Comparison of ENCODE assay signal across 1 fruit fly cellular context in the genomic region with DNA sequence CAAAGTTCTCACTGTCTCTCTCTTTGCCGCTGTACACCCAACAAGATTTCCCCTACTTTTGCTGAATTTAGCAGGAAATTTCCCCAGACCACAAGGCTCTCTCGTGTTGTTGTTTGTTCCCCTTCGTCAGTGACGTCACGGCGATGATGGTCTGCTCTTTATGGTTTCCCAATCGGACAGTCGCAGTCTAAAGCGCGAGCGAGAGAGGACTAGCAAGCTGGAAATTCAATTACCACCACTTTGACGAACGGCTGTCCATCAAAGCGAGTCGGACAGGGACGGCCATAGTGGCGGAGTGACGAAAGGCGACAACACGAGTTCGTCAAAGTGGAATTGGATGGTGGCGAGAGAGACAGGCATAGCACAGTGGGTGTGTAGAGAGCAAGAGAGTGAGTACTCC.
TF ChIP-seq lines count a peak whose summit lies in the region.

No protein-coding gene starts in this region.

TF ChIP-seq in whole organism, embryonic, 481 proteins besides CTCF, POLR2A, EP300 and RAD21 (continued from another document and continues in another):
- no peak for TF ChIP-seq tup (GFP tag; optimal IDR thresholded peaks at IDR 0.05; lab: Kevin White, UChicago)
- TF ChIP-seq tll (GFP tag; optimal IDR thresholded peaks at IDR 0.05; lab: Kevin White, UChicago): peak; percentile 72 to 84
- no peak for TF ChIP-seq NC2β (GFP tag; optimal IDR thresholded peaks at IDR 0.05; lab: Kevin White, UChicago)
- peak; percentile 13 for TF ChIP-seq dm (GFP tag; optimal IDR thresholded peaks at IDR 0.05; lab: Kevin White, UChicago)
- no peak for TF ChIP-seq CG8388 (GFP tag; optimal IDR thresholded peaks at IDR 0.05; lab: Kevin White, UChicago)
- peak; percentile 86 for TF ChIP-seq cad (GFP tag; optimal IDR thresholded peaks at IDR 0.05; lab: Kevin White, UChicago)
- TF ChIP-seq CG6765 (GFP tag; optimal IDR thresholded peaks at IDR 0.05; lab: Kevin White, UChicago): no peak
- peak; percentile 70 for TF ChIP-seq CG32532 (GFP tag; IDR thresholded peaks at IDR 0.05; lab: Robert Waterston, UW)
- TF ChIP-seq CG14860 (GFP tag; IDR thresholded peaks at IDR 0.05; lab: Robert Waterston, UW; ENCODE audit: partially characterized antibody): peak; percentile 32; the same call in 1 of the 3 replicates
- TF ChIP-seq eyg (GFP tag; optimal IDR thresholded peaks at IDR 0.05; lab: Kevin White, UChicago): no peak
- peak; percentile 1 for TF ChIP-seq Antp (GFP tag; optimal IDR thresholded peaks at IDR 0.05; lab: Kevin White, UChicago)
- TF ChIP-seq CG11695 (GFP tag; IDR thresholded peaks at IDR 0.05; lab: Robert Waterston, UW): 0 out of 3 replicates have a peak, but pooled peaks have one; percentile 33
- TF ChIP-seq Oli (tag; optimal IDR thresholded peaks at IDR 0.05; lab: Kevin White, UChicago): no peak
- TF ChIP-seq stwl (tag; optimal IDR thresholded peaks at IDR 0.05; lab: Kevin White, UChicago): peak; percentile 50
- peak; percentile 20 for TF ChIP-seq Ets65A (GFP tag; lab: Kevin White, UChicago)
- no peak for TF ChIP-seq CG17186 (GFP tag; optimal IDR thresholded peaks at IDR 0.05; lab: Kevin White, UChicago)
- TF ChIP-seq al (GFP tag; IDR thresholded peaks at IDR 0.05; lab: Robert Waterston, UW): 0 out of 2 replicates have a peak, but pooled peaks have one; percentile 13
- TF ChIP-seq CG30020 (tag; optimal IDR thresholded peaks at IDR 0.05; lab: Kevin White, UChicago): no peak
- TF ChIP-seq dimm (GFP tag; IDR thresholded peaks at IDR 0.05; lab: Robert Waterston, UW): no peak
- no peak for TF ChIP-seq CG16815 (GFP tag; optimal IDR thresholded peaks at IDR 0.05; lab: Kevin White, UChicago)
- peak; percentile 83 for TF ChIP-seq CG2199 (GFP tag; IDR thresholded peaks at IDR 0.05; lab: Robert Waterston, UW)
- no peak for TF ChIP-seq sima (GFP tag; optimal IDR thresholded peaks at IDR 0.05; lab: Kevin White, UChicago)
- no peak for TF ChIP-seq CG8359 (GFP tag; optimal IDR thresholded peaks at IDR 0.05; lab: Kevin White, UChicago; ENCODE audit: borderline replicate concordance)
- no peak for TF ChIP-seq cwo (GFP tag; optimal IDR thresholded peaks at IDR 0.05; lab: Kevin White, UChicago)
- peak; percentile 82 for TF ChIP-seq HmgZ (tag; optimal IDR thresholded peaks at IDR 0.05; lab: Kevin White, UChicago)
- TF ChIP-seq CG14441 (GFP tag; IDR thresholded peaks at IDR 0.05; lab: Robert Waterston, UW): no peak
- no peak for TF ChIP-seq sisA (GFP tag; IDR thresholded peaks at IDR 0.05; lab: Robert Waterston, UW)
- TF ChIP-seq so (GFP tag; IDR thresholded peaks at IDR 0.05; lab: Robert Waterston, UW): no peak
- TF ChIP-seq Dip3 (GFP tag; optimal IDR thresholded peaks at IDR 0.05; lab: Kevin White, UChicago): no peak
- TF ChIP-seq knrl (GFP tag; IDR thresholded peaks at IDR 0.05; lab: Robert Waterston, UW; ENCODE audit: partially characterized antibody): peak; percentile 59; the same call in 2 of the 3 replicates
- TF ChIP-seq peb (GFP tag; IDR thresholded peaks at IDR 0.05; lab: Robert Waterston, UW): 0 out of 2 replicates have a peak, but pooled peaks have one; percentile 22
- TF ChIP-seq CG15269 (tag; optimal IDR thresholded peaks at IDR 0.05; lab: Kevin White, UChicago): no peak
- TF ChIP-seq CG3163 (GFP tag; optimal IDR thresholded peaks at IDR 0.05; lab: Kevin White, UChicago): peak; percentile 92
- TF ChIP-seq gcm (GFP tag; optimal IDR thresholded peaks at IDR 0.05; lab: Kevin White, UChicago): peak; percentile 72
- TF ChIP-seq HmgD (GFP tag; optimal IDR thresholded peaks at IDR 0.05; lab: Kevin White, UChicago): peak; percentile 90
- TF ChIP-seq gce (GFP tag; IDR thresholded peaks at IDR 0.05; lab: Robert Waterston, UW): no peak
- no peak for TF ChIP-seq Tbp (GFP tag; optimal IDR thresholded peaks at IDR 0.05; lab: Kevin White, UChicago)
- TF ChIP-seq CG12391 (tag; optimal IDR thresholded peaks at IDR 0.05; lab: Kevin White, UChicago): no peak
- 0 out of 2 replicates have a peak, but pooled peaks have one; percentile 29 for TF ChIP-seq Atf6 (GFP tag; IDR thresholded peaks at IDR 0.05; lab: Robert Waterston, UW)
- TF ChIP-seq bigmax (GFP tag; optimal IDR thresholded peaks at IDR 0.05; lab: Kevin White, UChicago): no peak
- TF ChIP-seq gsb-n (tag; optimal IDR thresholded peaks at IDR 0.05; lab: Kevin White, UChicago): peak; percentile 52
- no peak for TF ChIP-seq CG7271 (tag; optimal IDR thresholded peaks at IDR 0.05; lab: Kevin White, UChicago)
- TF ChIP-seq CG4360 (GFP tag; IDR thresholded peaks at IDR 0.05; lab: Robert Waterston, UW): no peak
- TF ChIP-seq Hr3 (GFP tag; optimal IDR thresholded peaks at IDR 0.05; lab: Kevin White, UChicago): no peak
- peak; percentile 64 for TF ChIP-seq slbo (GFP tag; IDR thresholded peaks at IDR 0.05; lab: Robert Waterston, UW)
- no peak for TF ChIP-seq CG9876 (GFP tag; optimal IDR thresholded peaks at IDR 0.05; lab: Kevin White, UChicago)
- TF ChIP-seq nmo (GFP tag; optimal IDR thresholded peaks at IDR 0.05; lab: Kevin White, UChicago): peak; percentile 61
- TF ChIP-seq Awh (GFP tag; IDR thresholded peaks at IDR 0.05; lab: Robert Waterston, UW): no peak
- TF ChIP-seq CG8281 (tag; optimal IDR thresholded peaks at IDR 0.05; lab: Kevin White, UChicago): no peak
- no peak for TF ChIP-seq CG12155 (GFP tag; optimal IDR thresholded peaks at IDR 0.05; lab: Kevin White, UChicago)
- no peak for TF ChIP-seq danr (GFP tag; IDR thresholded peaks at IDR 0.05; lab: Robert Waterston, UW)
- TF ChIP-seq Mrtf (GFP tag; IDR thresholded peaks at IDR 0.05; lab: Robert Waterston, UW): no peak
- TF ChIP-seq dysf (GFP tag; IDR thresholded peaks at IDR 0.05; lab: Robert Waterston, UW): no peak; the same call in 2 of the 3 replicates
- no peak for TF ChIP-seq aop (GFP tag; IDR thresholded peaks at IDR 0.05; lab: Robert Waterston, UW)
- TF ChIP-seq ttk (GFP tag; IDR thresholded peaks at IDR 0.05; lab: Robert Waterston, UW): no peak
- TF ChIP-seq CG10274 (GFP tag; optimal IDR thresholded peaks at IDR 0.05; lab: Kevin White, UChicago): no peak
- no peak for TF ChIP-seq grau (tag; optimal IDR thresholded peaks at IDR 0.05; lab: Kevin White, UChicago)
- no peak for TF ChIP-seq ind (GFP tag; optimal IDR thresholded peaks at IDR 0.05; lab: Kevin White, UChicago)
- no peak for TF ChIP-seq lab (GFP tag; optimal IDR thresholded peaks at IDR 0.05; lab: Kevin White, UChicago)
- TF ChIP-seq CG8944 (GFP tag; optimal IDR thresholded peaks at IDR 0.05; lab: Kevin White, UChicago): no peak
- TF ChIP-seq chn (GFP tag; optimal IDR thresholded peaks at IDR 0.05; lab: Kevin White, UChicago): peak; percentile 50
- no peak for TF ChIP-seq gro (GFP tag; optimal IDR thresholded peaks at IDR 0.05; lab: Kevin White, UChicago)
- TF ChIP-seq br (optimal IDR thresholded peaks at IDR 0.05; lab: Kevin White, UChicago): no peak
- peak; percentile 99 for TF ChIP-seq Nf-YC (tag; optimal IDR thresholded peaks at IDR 0.05; lab: Kevin White, UChicago)
- TF ChIP-seq GATAe (GFP tag; conservative IDR thresholded peaks at IDR 0.05; lab: Robert Waterston, UW): 0 out of 2 replicates have a peak, but pooled peaks have one; percentile 11
- TF ChIP-seq CG10267 (tag; optimal IDR thresholded peaks at IDR 0.05; lab: Kevin White, UChicago): no peak
- TF ChIP-seq tin (GFP tag; optimal IDR thresholded peaks at IDR 0.05; lab: Kevin White, UChicago): no peak
- TF ChIP-seq exex (tag; optimal IDR thresholded peaks at IDR 0.05; lab: Kevin White, UChicago): no peak
- TF ChIP-seq pzg (GFP tag; optimal IDR thresholded peaks at IDR 0.05; lab: Kevin White, UChicago): no peak
- no peak for TF ChIP-seq CG34376 (GFP tag; optimal IDR thresholded peaks at IDR 0.05; lab: Kevin White, UChicago)
- no peak for TF ChIP-seq CG2202 (tag; optimal IDR thresholded peaks at IDR 0.05; lab: Kevin White, UChicago)
- TF ChIP-seq Blimp-1 (GFP tag; optimal IDR thresholded peaks at IDR 0.05; lab: Kevin White, UChicago): no peak
- TF ChIP-seq CG7556 (GFP tag; optimal IDR thresholded peaks at IDR 0.05; lab: Kevin White, UChicago): no peak
- peak; percentile 52 for TF ChIP-seq pros (GFP tag; optimal IDR thresholded peaks at IDR 0.05; lab: Kevin White, UChicago)
- no peak for TF ChIP-seq BEAF-32 (GFP tag; optimal IDR thresholded peaks at IDR 0.05; lab: Kevin White, UChicago)
- 0 out of 3 replicates have a peak, but pooled peaks have one; percentile 5 for TF ChIP-seq zfh1 (GFP tag; IDR thresholded peaks at IDR 0.05; lab: Robert Waterston, UW)
- no peak for TF ChIP-seq CG18262 (tag; optimal IDR thresholded peaks at IDR 0.05; lab: Kevin White, UChicago)
- TF ChIP-seq Rfx (GFP tag; IDR thresholded peaks at IDR 0.05; lab: Robert Waterston, UW): no peak; the same call in 1 of the 2 replicates
- TF ChIP-seq HHEX (GFP tag; optimal IDR thresholded peaks at IDR 0.05; lab: Kevin White, UChicago): no peak
- no peak for TF ChIP-seq esg (GFP tag; conservative IDR thresholded peaks at IDR 0.05; lab: Robert Waterston, UW)
- no peak for TF ChIP-seq Dad (GFP tag; optimal IDR thresholded peaks at IDR 0.05; lab: Kevin White, UChicago)
- TF ChIP-seq Gug (GFP tag; IDR thresholded peaks at IDR 0.05; lab: Robert Waterston, UW): no peak
- no peak for TF ChIP-seq hth (optimal IDR thresholded peaks at IDR 0.05; lab: Kevin White, UChicago)
- TF ChIP-seq CG42726 (GFP tag; IDR thresholded peaks at IDR 0.05; lab: Robert Waterston, UW; ENCODE audit: partially characterized antibody): peak; percentile 85
- no peak for TF ChIP-seq NFAT (GFP tag; IDR thresholded peaks at IDR 0.05; lab: Robert Waterston, UW)
- peak; percentile 1 for TF ChIP-seq Xbp1 (GFP tag; optimal IDR thresholded peaks at IDR 0.05; lab: Kevin White, UChicago)
- TF ChIP-seq CoRest (tag; optimal IDR thresholded peaks at IDR 0.05; lab: Kevin White, UChicago): peak; percentile 80
- peak; percentile 99 for TF ChIP-seq Nf-YB (GFP tag; optimal IDR thresholded peaks at IDR 0.05; lab: Kevin White, UChicago)
- peak; percentile 63; the same call in 1 of the 2 replicates for TF ChIP-seq ato (GFP tag; IDR thresholded peaks at IDR 0.05; lab: Robert Waterston, UW; ENCODE audit: partially characterized antibody)
- TF ChIP-seq Usf (GFP tag; optimal IDR thresholded peaks at IDR 0.05; lab: Kevin White, UChicago): no peak
- TF ChIP-seq Sin3A (optimal IDR thresholded peaks at IDR 0.05; lab: Kevin White, UChicago): no peak
- TF ChIP-seq Gsc (GFP tag; IDR thresholded peaks at IDR 0.05; lab: Robert Waterston, UW): no peak
- no peak for TF ChIP-seq sob (GFP tag; IDR thresholded peaks at IDR 0.05; lab: Robert Waterston, UW)
- peak; percentile 64; the same call in 2 of the 3 replicates for TF ChIP-seq Opbp (GFP tag; IDR thresholded peaks at IDR 0.05; lab: Robert Waterston, UW; ENCODE audit: partially characterized antibody)
- TF ChIP-seq CG15011 (GFP tag; optimal IDR thresholded peaks at IDR 0.05; lab: Kevin White, UChicago): no peak
- peak; percentile 48 for TF ChIP-seq hkb (optimal IDR thresholded peaks at IDR 0.05; lab: Kevin White, UChicago)
- TF ChIP-seq hkb (GFP tag; IDR thresholded peaks at IDR 0.05; lab: Robert Waterston, UW): no peak
- TF ChIP-seq sqz (GFP tag; optimal IDR thresholded peaks at IDR 0.05; lab: Kevin White, UChicago): no peak
- no peak for TF ChIP-seq CG9215 (GFP tag; IDR thresholded peaks at IDR 0.05; lab: Robert Waterston, UW)
- TF ChIP-seq chinmo (GFP tag; IDR thresholded peaks at IDR 0.05; lab: Robert Waterston, UW; ENCODE audit: partially characterized antibody): peak; percentile 91
- no peak for TF ChIP-seq MESR4 (GFP tag; optimal IDR thresholded peaks at IDR 0.05; lab: Kevin White, UChicago)
- TF ChIP-seq Kr (GFP tag; optimal IDR thresholded peaks at IDR 0.05; lab: Kevin White, UChicago): no peak
- no peak for TF ChIP-seq CG15601 (tag; optimal IDR thresholded peaks at IDR 0.05; lab: Kevin White, UChicago)
- no peak for TF ChIP-seq kah (GFP tag; optimal IDR thresholded peaks at IDR 0.05; lab: Kevin White, UChicago)
- TF ChIP-seq Six4 (GFP tag; optimal IDR thresholded peaks at IDR 0.05; lab: Kevin White, UChicago): no peak
- no peak for TF ChIP-seq Poxn (GFP tag; IDR thresholded peaks at IDR 0.05; lab: Robert Waterston, UW)
- no peak for TF ChIP-seq ERR (GFP tag; optimal IDR thresholded peaks at IDR 0.05; lab: Kevin White, UChicago)
- no peak for TF ChIP-seq CG17359 (tag; optimal IDR thresholded peaks at IDR 0.05; lab: Kevin White, UChicago)
- no peak for TF ChIP-seq TFAM (GFP tag; optimal IDR thresholded peaks at IDR 0.05; lab: Kevin White, UChicago)
- TF ChIP-seq H2.0 (GFP tag; IDR thresholded peaks at IDR 0.05; lab: Robert Waterston, UW): no peak
- TF ChIP-seq Camta (GFP tag; optimal IDR thresholded peaks at IDR 0.05; lab: Kevin White, UChicago): no peak
- no peak for TF ChIP-seq CG2129 (GFP tag; IDR thresholded peaks at IDR 0.05; lab: Robert Waterston, UW; ENCODE audit: partially characterized antibody)
- TF ChIP-seq CG7745 (tag; optimal IDR thresholded peaks at IDR 0.05; lab: Kevin White, UChicago): peak; percentile 26
- no peak for TF ChIP-seq CG9797 (GFP tag; optimal IDR thresholded peaks at IDR 0.05; lab: Kevin White, UChicago)
- no peak for TF ChIP-seq Oaz (GFP tag; IDR thresholded peaks at IDR 0.05; lab: Robert Waterston, UW)
- TF ChIP-seq CG12769 (tag; optimal IDR thresholded peaks at IDR 0.05; lab: Kevin White, UChicago): no peak
- TF ChIP-seq CG11504 (tag; optimal IDR thresholded peaks at IDR 0.05; lab: Kevin White, UChicago): no peak
- TF ChIP-seq CG12942 (GFP tag; optimal IDR thresholded peaks at IDR 0.05; lab: Kevin White, UChicago): no peak
- TF ChIP-seq CG18011 (GFP tag; optimal IDR thresholded peaks at IDR 0.05; lab: Kevin White, UChicago): no peak
- no peak for TF ChIP-seq trem (tag; optimal IDR thresholded peaks at IDR 0.05; lab: Kevin White, UChicago)
- TF ChIP-seq CG30431 (GFP tag; optimal IDR thresholded peaks at IDR 0.05; lab: Kevin White, UChicago): no peak
- TF ChIP-seq CG15514 (GFP tag; optimal IDR thresholded peaks at IDR 0.05; lab: Kevin White, UChicago): no peak
- no peak for TF ChIP-seq sd (tag; optimal IDR thresholded peaks at IDR 0.05; lab: Kevin White, UChicago)
- TF ChIP-seq nerfin-2 (GFP tag; IDR thresholded peaks at IDR 0.05; lab: Robert Waterston, UW; ENCODE audit: partially characterized antibody): peak; percentile 31; the same call in 1 of the 2 replicates
- TF ChIP-seq lov (optimal IDR thresholded peaks at IDR 0.05; lab: Kevin White, UChicago): no peak
- TF ChIP-seq lov (GFP tag; IDR thresholded peaks at IDR 0.05; lab: Robert Waterston, UW): 0 out of 3 replicates have a peak, but pooled peaks have one; percentile 23
- TF ChIP-seq Dek (tag; optimal IDR thresholded peaks at IDR 0.05; lab: Kevin White, UChicago): no peak
- TF ChIP-seq Dfd (GFP tag; optimal IDR thresholded peaks at IDR 0.05; lab: Kevin White, UChicago): no peak
- no peak for TF ChIP-seq CG4730 (GFP tag; IDR thresholded peaks at IDR 0.05; lab: Robert Waterston, UW)
